Worm (Caenorhabditis elegans): Measurements from ENCODE around the gene B0432.7.

ce11 chrII:294606-295005 is 20.8 kb upstream of the B0432.7 start, which contains the start of gene B0432.11:
- TF ChIP-seq F49E8.2 (tag; optimal IDR thresholded peaks at IDR 0.05; ENCODE audit: insufficient read depth) (no peak), madf-10 (tag; optimal IDR thresholded peaks at IDR 0.05) (no peak), F10E7.11 (tag; optimal IDR thresholded peaks at IDR 0.05) (no peak), ceh-40 (GFP tag; IDR thresholded peaks at IDR 0.05) (no peak), ets-4 (GFP tag; optimal IDR thresholded peaks at IDR 0.05) (no peak)
